Worm (Caenorhabditis elegans) whole organism, late embryonic: ENCODE results near the gene mlc-3.

Experiments used
- C38D4.7 ChIP-seq: fragments of 200-800 bp; sonication (Bioruptor generic); optimal IDR thresholded peaks from 2 replicates; lab custom pipeline; 2018; ENCODE audit warnings: mild to moderate bottlenecking, missing genetic modification characterization, moderate library complexity, missing compliant biosample characterization
- K02D7.2 ChIP-seq: sonication (generic microtip); optimal IDR thresholded peaks from 2 replicates; lab custom pipeline; 2017; ENCODE audit warnings: mild to moderate bottlenecking, missing genetic modification characterization, missing compliant biosample characterization
- K09A11.1 ChIP-seq: sonication (generic microtip); optimal IDR thresholded peaks from 2 replicates; lab custom pipeline; 2017; ENCODE audit warnings: antibody characterized with exemption, mild to moderate bottlenecking, missing genetic modification characterization, missing compliant biosample characterization; ENCODE audit not compliant: insufficient read depth
- Y22D7AL.16 ChIP-seq: sonication (generic microtip); optimal IDR thresholded peaks from 2 replicates; lab custom pipeline; 2016; ENCODE audit warnings: missing genetic modification characterization, missing compliant biosample characterization
- ahr-1 ChIP-seq: sonication (generic microtip); optimal IDR thresholded peaks from 2 replicates; lab custom pipeline; 2016; ENCODE audit warnings: missing genetic modification characterization, missing compliant biosample characterization
- ceh-18 ChIP-seq: sonication (generic microtip); optimal IDR thresholded peaks from 2 replicates; lab custom pipeline; 2016; ENCODE audit warnings: missing genetic modification characterization, missing compliant biosample characterization
- ceh-2 ChIP-seq: sonication (generic microtip); optimal IDR thresholded peaks from 2 replicates; lab custom pipeline; 2016; ENCODE audit warnings: missing genotype, missing genetic modification characterization, missing compliant biosample characterization
- ceh-22 ChIP-seq: sonication (generic microtip); optimal IDR thresholded peaks from 2 replicates; lab custom pipeline; 2017; ENCODE audit warnings: missing biosample characterization, missing genetic modification characterization
- ceh-24 ChIP-seq: sonication (generic microtip); optimal IDR thresholded peaks from 2 replicates; lab custom pipeline; 2016; ENCODE audit warnings: mild to moderate bottlenecking, missing genetic modification characterization, missing compliant biosample characterization
- ceh-30 ChIP-seq: fragments of 150-350 bp; optimal IDR thresholded peaks from 2 replicates; lab custom pipeline; 2014; ENCODE audit warnings: missing biosample characterization, missing genetic modification characterization
- ceh-34 ChIP-seq: sonication (generic microtip); optimal IDR thresholded peaks from 2 replicates; lab custom pipeline; 2016; ENCODE audit warnings: mild to moderate bottlenecking, missing genetic modification characterization, missing compliant biosample characterization
- ceh-45 ChIP-seq: fragments of 200-800 bp; sonication (Bioruptor generic); IDR thresholded peaks from 2 replicates; pipeline ENCODE4 v1.3.6; 2022; ENCODE audit warnings: missing genetic modification reagents, missing genetic modification characterization, missing compliant biosample characterization
- ceh-48 ChIP-seq: sonication (generic microtip); optimal IDR thresholded peaks from 2 replicates; lab custom pipeline; 2016; ENCODE audit warnings: missing genetic modification characterization, inconsistent platforms, missing compliant biosample characterization
- ceh-6 ChIP-seq: fragments of 200-800 bp; sonication (Bioruptor generic); optimal IDR thresholded peaks from 2 replicates; lab custom pipeline; 2018; ENCODE audit warnings: mild to moderate bottlenecking, missing genetic modification characterization, missing compliant biosample characterization
- dmd-4 ChIP-seq: sonication (generic microtip); optimal IDR thresholded peaks from 2 replicates; lab custom pipeline; 2016; ENCODE audit warnings: borderline replicate concordance, missing genetic modification characterization, missing compliant biosample characterization
- dve-1 ChIP-seq: sonication (generic microtip); optimal IDR thresholded peaks from 2 replicates; lab custom pipeline; 2017; ENCODE audit warnings: antibody characterized with exemption, mild to moderate bottlenecking, missing genetic modification characterization, missing compliant biosample characterization
- elt-4 ChIP-seq: sonication (generic microtip); optimal IDR thresholded peaks from 2 replicates; lab custom pipeline; 2016; ENCODE audit warnings: missing genetic modification characterization, missing compliant biosample characterization
- gmeb-2 ChIP-seq: sonication (generic microtip); optimal IDR thresholded peaks from 2 replicates; lab custom pipeline; 2016; ENCODE audit warnings: missing genetic modification characterization, inconsistent platforms, missing compliant biosample characterization
- hlh-13 ChIP-seq: fragments of 200-800 bp; sonication (Bioruptor generic); optimal IDR thresholded peaks from 2 replicates; lab custom pipeline; 2018; ENCODE audit warnings: mild to moderate bottlenecking, missing genetic modification characterization, missing compliant biosample characterization
- hlh-6 ChIP-seq: sonication (generic microtip); optimal IDR thresholded peaks from 2 replicates; lab custom pipeline; 2016; ENCODE audit warnings: missing genotype, missing genetic modification characterization, missing compliant biosample characterization
- lin-11 ChIP-seq: fragments of 200-800 bp; sonication (Bioruptor generic); optimal IDR thresholded peaks from 2 replicates; lab custom pipeline; 2018; ENCODE audit warnings: mild to moderate bottlenecking, missing genetic modification characterization, missing compliant biosample characterization
- madf-2 ChIP-seq: sonication (generic microtip); optimal IDR thresholded peaks from 2 replicates; lab custom pipeline; 2017; ENCODE audit warnings: missing genetic modification characterization, missing compliant biosample characterization
- mec-3 ChIP-seq: sonication (generic microtip); optimal IDR thresholded peaks from 2 replicates; lab custom pipeline; 2016; ENCODE audit warnings: borderline replicate concordance, missing genetic modification characterization, missing compliant biosample characterization
- nfya-1 ChIP-seq: sonication (generic microtip); optimal IDR thresholded peaks from 2 replicates; lab custom pipeline; 2017; ENCODE audit warnings: missing genetic modification characterization, mild to moderate bottlenecking, missing compliant biosample characterization, antibody characterized with exemption, moderate library complexity
- nhr-232 ChIP-seq: sonication (generic microtip); optimal IDR thresholded peaks from 2 replicates; lab custom pipeline; 2016; ENCODE audit warnings: missing genetic modification characterization, missing compliant biosample characterization
- odd-2 ChIP-seq: sonication (generic microtip); optimal IDR thresholded peaks from 2 replicates; lab custom pipeline; 2017; ENCODE audit warnings: antibody characterized with exemption, mild to moderate bottlenecking, missing genetic modification characterization, missing compliant biosample characterization
- pag-3 ChIP-seq: sonication (generic microtip); optimal IDR thresholded peaks from 2 replicates; lab custom pipeline; 2016; ENCODE audit warnings: missing compliant biosample characterization, missing genetic modification characterization, borderline replicate concordance
- pat-9 ChIP-seq: fragments of 200-800 bp; sonication (Bioruptor generic); optimal IDR thresholded peaks from 2 replicates; lab custom pipeline; 2018; ENCODE audit warnings: mild to moderate bottlenecking, missing genetic modification characterization, moderate library complexity, missing compliant biosample characterization
- pax-1 ChIP-seq: fragments of 150-350 bp; optimal IDR thresholded peaks from 2 replicates; lab custom pipeline; 2014; ENCODE audit warnings: missing biosample characterization, missing genetic modification characterization
- pha-2 ChIP-seq: sonication (generic microtip); optimal IDR thresholded peaks from 2 replicates; lab custom pipeline; 2017; ENCODE audit warnings: mild to moderate bottlenecking, missing genetic modification characterization, missing compliant biosample characterization
- pqm-1 ChIP-seq: sonication (generic microtip); optimal IDR thresholded peaks from 2 replicates; lab custom pipeline; 2016; ENCODE audit warnings: missing genetic modification characterization, missing compliant biosample characterization
- pros-1 ChIP-seq: fragments of 150-350 bp; optimal IDR thresholded peaks from 2 replicates; lab custom pipeline; 2014; ENCODE audit warnings: missing biosample characterization, missing genetic modification reagents, missing genetic modification characterization
- rnt-1 ChIP-seq: sonication (generic microtip); optimal IDR thresholded peaks from 2 replicates; lab custom pipeline; 2016; ENCODE audit warnings: missing genetic modification characterization, missing compliant biosample characterization
- sdc-2 ChIP-seq: sonication (generic microtip); optimal IDR thresholded peaks from 2 replicates; lab custom pipeline; 2016; ENCODE audit warnings: missing genotype, missing genetic modification characterization, missing compliant biosample characterization
- tbx-2 ChIP-seq: sonication (generic microtip); optimal IDR thresholded peaks from 2 replicates; lab custom pipeline; 2016; ENCODE audit warnings: missing genetic modification characterization, missing compliant biosample characterization
- tbx-7 ChIP-seq: sonication (generic microtip); optimal IDR thresholded peaks from 2 replicates; lab custom pipeline; 2016; ENCODE audit warnings: missing genotype, missing genetic modification characterization, missing compliant biosample characterization
- ttx-3 ChIP-seq: sonication (generic microtip); optimal IDR thresholded peaks from 2 replicates; lab custom pipeline; 2016; ENCODE audit warnings: missing genetic modification reagents, missing genetic modification characterization, missing compliant biosample characterization
- unc-3 ChIP-seq, 2 experiments: fragments of 200-800 bp in 1 of 2; sonication (Bioruptor generic) in 1 of 2; sonication (generic microtip) in 1 of 2; conservative IDR thresholded peaks in 1 of 2; optimal IDR thresholded peaks in 1 of 2; 2 replicates each; pipeline versions ENCODE4 v1.3.6 to Lab custom; 2016 to 2022; ENCODE audit warnings: missing compliant biosample characterization in 2 of 2, missing genetic modification characterization in 2 of 2, missing genetic modification reagents in 1 of 2
- unc-42 ChIP-seq: sonication (generic microtip); optimal IDR thresholded peaks from 2 replicates; lab custom pipeline; 2016; ENCODE audit warnings: missing genotype, missing genetic modification characterization, missing compliant biosample characterization

The mlc-3 gene

DNA sequence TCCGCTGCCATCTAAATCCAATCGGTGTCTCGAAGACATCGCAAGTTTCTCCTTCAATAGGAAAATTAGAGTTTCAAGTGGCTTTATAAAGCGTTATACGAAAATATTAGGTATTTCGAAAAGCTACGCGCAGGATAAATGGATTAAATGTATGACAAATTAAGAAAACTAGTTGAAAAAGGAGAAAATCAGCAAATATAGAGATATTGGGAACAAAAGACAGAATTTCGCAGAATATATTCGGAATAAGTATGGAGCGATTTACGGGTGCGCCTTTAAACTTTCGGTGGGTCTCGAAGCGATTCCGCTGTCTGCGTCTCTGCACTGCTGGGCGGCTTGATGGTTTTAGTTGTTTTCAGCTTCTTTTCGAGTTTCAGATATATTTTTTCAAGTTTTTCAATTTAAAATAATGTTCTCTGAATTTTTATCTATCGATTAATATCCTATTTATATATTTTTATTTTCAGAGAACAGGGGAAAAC is 26.9 kb downstream of the mlc-3 start, which contains the start of the genes ddx-15 and ucr-1 (continued):
- no peak for TF ChIP-seq ceh-2 (tag; lab: Kevin White, UChicago)
- TF ChIP-seq ttx-3 = no peak
- no peak for TF ChIP-seq unc-42 (tag; lab: Kevin White, UChicago)
- TF ChIP-seq nhr-232 (tag; lab: Kevin White, UChicago) = no peak
- TF ChIP-seq nfya-1 (tag; lab: Kevin White, UChicago) = peak; percentile 29
- TF ChIP-seq madf-2 (tag; lab: Kevin White, UChicago) = no peak

DNA sequence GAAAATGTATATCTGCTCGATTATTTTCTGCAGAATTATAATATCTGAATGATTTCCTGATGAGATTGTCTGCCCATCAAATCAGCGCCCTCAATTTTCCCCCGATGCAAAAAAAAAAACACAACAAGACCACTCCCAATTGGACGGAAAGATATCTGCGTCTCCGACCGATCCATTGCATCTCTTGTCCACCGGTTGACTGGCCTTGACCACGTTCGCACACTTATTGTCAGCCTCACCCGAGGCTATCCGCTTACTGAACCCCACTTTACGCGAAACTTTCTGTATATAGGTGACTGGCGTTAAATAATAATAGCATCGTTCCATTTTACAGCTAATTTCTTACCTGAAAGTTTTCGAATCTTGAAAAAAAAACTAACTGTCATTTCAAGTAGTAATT is 29.5 kb downstream of the mlc-3 start:
- TF ChIP-seq nfya-1 (tag; lab: Kevin White, UChicago) (peak; percentile 42), pax-1 (no peak), dve-1 (tag; lab: Kevin White, UChicago) (no peak), nhr-232 (tag; lab: Kevin White, UChicago) (no peak), C38D4.7 (GFP tag; lab: Kevin White, UChicago) (no peak), ceh-48 (no peak), gmeb-2 (no peak), ceh-6 (GFP tag; lab: Kevin White, UChicago) (no peak), sdc-2 (tag; lab: Kevin White, UChicago) (no peak)
- TF ChIP-seq, all 69 proteins: peak for 1

DNA sequence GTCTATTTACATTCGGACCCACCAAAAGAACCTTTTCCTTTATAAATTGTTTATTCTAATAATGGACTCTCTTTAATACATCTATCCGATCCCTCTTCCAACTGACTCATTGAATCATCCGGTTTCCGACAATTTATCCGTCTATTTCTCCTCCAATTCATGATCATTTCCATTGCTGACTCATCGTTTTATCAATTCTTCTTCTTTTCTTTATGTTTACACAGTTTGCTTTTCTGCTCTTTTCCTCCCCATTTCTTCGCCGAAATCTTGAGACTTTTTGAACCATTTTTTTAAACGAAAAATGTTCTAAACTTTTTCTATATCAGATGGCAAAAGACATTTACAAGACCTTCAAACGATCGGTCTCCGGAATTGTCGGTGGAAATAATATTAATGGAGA is 30.6 kb downstream of the mlc-3 start, which contains the start of gene ced-6:
Gene ced-6, plus strand, starts transcription at position 327 of the 400 bp plus-strand sequence.
- TF ChIP-seq pha-2 (tag; lab: Kevin White, UChicago) (no peak), Y22D7AL.16 (no peak), tbx-2 (tag; lab: Kevin White, UChicago) (no peak), ceh-34 (tag; lab: Kevin White, UChicago) (no peak), pag-3 (tag; lab: Kevin White, UChicago) (no peak), mec-3 (tag; lab: Kevin White, UChicago) (no peak), pat-9 (tag; lab: Kevin White, UChicago) (no peak)
- TF ChIP-seq, all 69 proteins: peak for 0

DNA sequence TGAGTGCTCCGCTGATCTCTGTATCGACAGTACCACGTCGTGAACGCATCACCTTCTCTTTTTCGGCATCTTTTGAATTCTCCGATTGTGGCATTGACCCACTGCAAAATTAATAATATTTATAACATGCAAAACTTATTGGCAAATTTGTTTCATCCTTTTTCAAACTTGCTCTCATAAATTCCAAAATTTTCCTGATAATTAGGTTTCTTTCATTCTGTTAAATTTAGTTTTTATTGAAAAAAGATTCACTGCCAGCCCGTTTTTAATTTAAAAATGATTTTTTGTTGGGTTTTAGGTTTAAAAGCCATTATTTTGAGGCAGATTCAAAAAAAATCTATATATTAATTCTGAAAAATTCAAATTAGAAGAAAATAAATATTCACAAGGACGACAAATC is 35.1 kb downstream of the mlc-3 start, which contains the start of gene wdr-37:
Gene wdr-37, minus strand, starts transcription at position 101 of the 400 bp plus-strand sequence.
- no peak for TF ChIP-seq pqm-1 (tag; lab: Kevin White, UChicago)

DNA sequence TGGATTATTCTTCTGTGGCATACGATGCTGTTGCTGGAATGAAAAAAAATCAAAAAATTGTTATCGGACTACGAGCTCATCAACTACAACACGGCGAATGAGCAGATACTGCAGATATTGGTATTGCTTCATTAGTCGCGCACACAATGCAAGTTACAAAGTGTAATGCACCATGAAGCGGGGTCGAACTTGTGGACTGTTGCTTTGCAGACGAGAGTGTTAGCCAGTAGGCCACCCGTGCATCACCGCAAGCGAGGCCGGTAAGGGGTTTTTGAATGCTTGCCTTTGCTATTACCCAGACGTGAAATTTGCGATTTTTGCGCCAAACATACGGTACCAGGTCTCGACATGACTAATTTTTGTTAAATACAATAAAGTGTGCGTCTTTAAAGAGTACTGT is 37.2 kb downstream of the mlc-3 start:
- TF ChIP-seq sdc-2 (tag; lab: Kevin White, UChicago) (peak; percentile 87), dve-1 (tag; lab: Kevin White, UChicago) (peak; percentile 93), ceh-18 (tag; lab: Kevin White, UChicago) (peak; percentile 90), pqm-1 (tag; lab: Kevin White, UChicago) (peak; percentile 66), lin-11 (tag; lab: Kevin White, UChicago) (peak; percentile 91), dmd-4 (tag; lab: Kevin White, UChicago) (peak; percentile 83), K02D7.2 (tag; lab: Kevin White, UChicago) (peak; percentile 80), unc-3 (GFP tag; conservative IDR thresholded peaks at IDR 0.05; lab: Robert Waterston, UW) (peak; percentile 80), unc-3 (tag; optimal IDR thresholded peaks at IDR 0.05; lab: Kevin White, UChicago) (peak; percentile 71), hlh-13 (GFP tag; lab: Kevin White, UChicago) (peak; percentile 89), ceh-22 (no peak), ceh-48 (peak; percentile 82), ceh-34 (tag; lab: Kevin White, UChicago) (peak; percentile 88), tbx-7 (tag; lab: Kevin White, UChicago) (peak; percentile 72), pros-1 (peak; percentile 19), rnt-1 (tag; lab: Kevin White, UChicago) (peak; percentile 88), Y22D7AL.16 (peak; percentile 87), ttx-3 (peak; percentile 91), elt-4 (no peak), tbx-2 (tag; lab: Kevin White, UChicago) (peak; percentile 90), ceh-24 (tag; lab: Kevin White, UChicago) (peak; percentile 80), gmeb-2 (peak; percentile 88), ceh-30 (tag; lab: Kevin White, UChicago) (peak; percentile 10), C38D4.7 (GFP tag; lab: Kevin White, UChicago) (peak; percentile 90), pha-2 (tag; lab: Kevin White, UChicago) (peak; percentile 91), unc-42 (tag; lab: Kevin White, UChicago) (no peak), odd-2 (peak; percentile 65), ceh-6 (GFP tag; lab: Kevin White, UChicago) (peak; percentile 98), K09A11.1 (tag; lab: Kevin White, UChicago) (peak; percentile 87), ceh-2 (tag; lab: Kevin White, UChicago) (peak; percentile 83), ceh-45 (GFP tag; lab: Robert Waterston, UW) (peak; percentile 93), madf-2 (tag; lab: Kevin White, UChicago) (peak; percentile 86), pat-9 (tag; lab: Kevin White, UChicago) (peak; percentile 97), ahr-1 (tag; lab: Kevin White, UChicago) (peak; percentile 82), hlh-6 (tag; lab: Kevin White, UChicago) (peak; percentile 98)
